Worm (Caenorhabditis elegans) whole organism, midembryonic: ENCODE measurements around the gene Y97E10B.1.

Experiments used
- cog-1 ChIP-seq: sonication (generic microtip); optimal IDR thresholded peaks from 2 replicates; lab custom pipeline; 2016; ENCODE audit warnings: missing genetic modification characterization, missing compliant biosample characterization
- ref-1 ChIP-seq: fragments of 200-800 bp; sonication (Bioruptor generic); conservative IDR thresholded peaks from 2 replicates; pipeline ENCODE4 v1.3.6; 2022; ENCODE audit warnings: missing genetic modification reagents, missing genetic modification characterization, missing compliant biosample characterization
- ztf-23 ChIP-seq: fragments of 200-800 bp; sonication (Bioruptor generic); IDR thresholded peaks from 2 replicates; pipeline ENCODE4 v1.3.6; 2022; ENCODE audit warnings: missing genetic modification reagents, missing genetic modification characterization, missing compliant biosample characterization

- TF ChIP-seq ztf-23 (GFP tag; lab: Robert Waterston, UW) (no peak), ref-1 (GFP tag; lab: Robert Waterston, UW) (no peak), cog-1 (tag; lab: Kevin White, UChicago) (no peak)
Measured at ce11 chrV:7954552-7954951, 10.9 kb downstream of the Y97E10B.1 start, which contains the start of gene F26D11.13.
